Worm (Caenorhabditis elegans) whole organism, early embryonic: ENCODE data around the gene hpo-26.

ENCODE experiments used
- B0310.2 ChIP-seq: sonication (generic microtip); optimal IDR thresholded peaks from 2 replicates; lab custom pipeline; 2016; ENCODE audit warnings: mild to moderate bottlenecking, missing genetic modification characterization, missing compliant biosample characterization
- F13C5.2 ChIP-seq: sonication (generic microtip); optimal IDR thresholded peaks from 2 replicates; lab custom pipeline; 2017; ENCODE audit warnings: mild to moderate bottlenecking, missing genetic modification characterization, inconsistent platforms, missing compliant biosample characterization
- aly-1 ChIP-seq: sonication (generic microtip); optimal IDR thresholded peaks from 2 replicates; lab custom pipeline; 2016; ENCODE audit warnings: missing genetic modification characterization, missing compliant biosample characterization
- ama-1 ChIP-seq: fragments of 150-350 bp; optimal IDR thresholded peaks from 2 replicates; lab custom pipeline; 2014
- ceh-13 ChIP-seq: fragments of 200-800 bp; sonication (Bioruptor generic); optimal IDR thresholded peaks from 2 replicates; lab custom pipeline; 2018; ENCODE audit warnings: mild to moderate bottlenecking, missing genetic modification characterization, missing compliant biosample characterization
- ceh-36 ChIP-seq: sonication (generic microtip); optimal IDR thresholded peaks from 2 replicates; lab custom pipeline; 2016; ENCODE audit warnings: missing genetic modification characterization, inconsistent platforms, missing compliant biosample characterization
- ets-7 ChIP-seq: sonication (generic microtip); optimal IDR thresholded peaks from 2 replicates; lab custom pipeline; 2016; ENCODE audit warnings: missing genotype, missing genetic modification characterization, missing compliant biosample characterization
- flt-1 ChIP-seq: fragments of 200-800 bp; sonication (Bioruptor generic); IDR thresholded peaks from 2 replicates; pipeline ENCODE4 v1.3.6; 2022; ENCODE audit warnings: missing genetic modification characterization, missing compliant biosample characterization
- hmbx-1 ChIP-seq: sonication (generic microtip); optimal IDR thresholded peaks from 2 replicates; lab custom pipeline; 2016; ENCODE audit warnings: mild to moderate bottlenecking, missing genetic modification characterization, missing compliant biosample characterization
- hmg-4 ChIP-seq: fragments of 200-800 bp; sonication (Bioruptor generic); optimal IDR thresholded peaks from 2 replicates; lab custom pipeline; 2018; ENCODE audit warnings: mild to moderate bottlenecking, missing genetic modification characterization, missing compliant biosample characterization
- hnd-1 ChIP-seq: sonication (generic microtip); optimal IDR thresholded peaks from 2 replicates; lab custom pipeline; 2016; ENCODE audit warnings: missing genetic modification characterization, missing compliant biosample characterization
- pes-1 ChIP-seq: fragments of 200-800 bp; sonication (Bioruptor generic); IDR thresholded peaks from 2 replicates; pipeline ENCODE4 v1.3.6; 2022; ENCODE audit warnings: missing genetic modification reagents, missing genetic modification characterization, missing compliant biosample characterization
- scrt-1 ChIP-seq: fragments of 200-800 bp; sonication (Bioruptor generic); IDR thresholded peaks from 2 replicates; pipeline ENCODE4 v1.3.6; 2022; ENCODE audit warnings: missing genetic modification characterization, missing compliant biosample characterization
- sea-1 ChIP-seq: fragments of 200-800 bp; sonication (Bioruptor generic); conservative IDR thresholded peaks from 2 replicates; pipeline ENCODE4 v1.3.6; 2022; ENCODE audit warnings: missing genetic modification characterization, missing compliant biosample characterization
- tbx-11 ChIP-seq: fragments of 200-800 bp; sonication (Bioruptor generic); IDR thresholded peaks from 2 replicates; pipeline ENCODE4 v1.3.6; 2022; ENCODE audit warnings: missing genetic modification characterization, missing compliant biosample characterization
- tbx-37 ChIP-seq: fragments of 200-800 bp; sonication (Bioruptor generic); conservative IDR thresholded peaks from 2 replicates; pipeline ENCODE4 v1.3.6; 2022; ENCODE audit warnings: missing genetic modification reagents, missing genetic modification characterization, missing compliant biosample characterization
- tra-4 ChIP-seq: sonication (generic microtip); optimal IDR thresholded peaks from 2 replicates; lab custom pipeline; 2017; ENCODE audit warnings: missing genetic modification characterization, missing compliant biosample characterization

Gene hpo-26

DNA sequence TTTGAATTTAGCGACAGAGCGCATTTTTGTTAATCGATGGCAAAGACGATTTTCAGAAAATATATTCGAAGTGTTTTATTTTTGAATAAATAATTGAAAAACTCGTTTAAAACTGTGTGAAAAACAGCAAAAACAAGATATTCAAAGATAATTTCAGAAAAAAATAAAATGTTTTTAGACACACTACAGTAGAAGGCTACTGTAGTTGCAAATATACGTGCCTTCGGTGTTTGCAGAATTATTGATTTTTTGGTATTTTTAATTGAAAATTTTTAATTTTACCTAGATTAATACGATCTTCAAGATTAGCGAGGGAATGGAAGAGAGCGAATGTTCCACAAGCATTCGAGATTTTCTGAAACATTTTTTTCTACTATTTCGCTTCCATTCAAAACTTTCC is 22.2 kb downstream of the hpo-26 start:
- TF ChIP-seq sea-1: no peak
- no peak for TF ChIP-seq B0310.2
- no peak for TF ChIP-seq tra-4 (tag; lab: Kevin White, UChicago)
- no peak for TF ChIP-seq scrt-1 (GFP tag; lab: Robert Waterston, UW)
- no peak for TF ChIP-seq flt-1
- TF ChIP-seq ama-1 (lab: Kevin White, UChicago): no peak
- no peak for TF ChIP-seq aly-1 (tag; lab: Kevin White, UChicago)
- TF ChIP-seq ceh-13: no peak
- no peak for TF ChIP-seq ets-7
- no peak for TF ChIP-seq ceh-36 (tag; lab: Kevin White, UChicago)
- TF ChIP-seq hmbx-1 (tag; lab: Kevin White, UChicago): no peak
- TF ChIP-seq pes-1: no peak

DNA sequence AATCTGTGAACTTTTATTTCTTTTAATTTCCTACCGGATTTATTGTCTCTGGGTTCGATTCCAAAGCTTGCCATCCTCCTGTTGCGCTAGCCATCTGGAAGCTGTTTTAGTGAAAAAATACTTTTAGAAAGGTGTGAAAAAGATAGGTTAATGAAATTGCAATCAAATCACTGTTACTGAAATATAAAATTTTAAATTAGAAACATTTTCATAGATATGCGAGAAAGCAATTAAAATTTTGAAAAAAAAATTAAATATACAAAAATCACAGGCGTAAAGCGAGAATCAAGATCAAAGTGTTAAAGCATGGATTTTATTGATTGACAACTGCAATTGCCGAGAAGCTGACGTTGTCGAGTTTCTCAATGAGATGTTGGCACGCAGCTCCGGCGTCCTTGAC is 23.1 kb downstream of the hpo-26 start, which contains the start of gene ubh-2:
ubh-2 (minus strand) TSS at position 101 of the 400 bp plus-strand sequence.
- no peak for TF ChIP-seq ets-7
- no peak for TF ChIP-seq tbx-37 (GFP tag; lab: Robert Waterston, UW)
- no peak for TF ChIP-seq tra-4 (tag; lab: Kevin White, UChicago)
- no peak for TF ChIP-seq ceh-13

DNA sequence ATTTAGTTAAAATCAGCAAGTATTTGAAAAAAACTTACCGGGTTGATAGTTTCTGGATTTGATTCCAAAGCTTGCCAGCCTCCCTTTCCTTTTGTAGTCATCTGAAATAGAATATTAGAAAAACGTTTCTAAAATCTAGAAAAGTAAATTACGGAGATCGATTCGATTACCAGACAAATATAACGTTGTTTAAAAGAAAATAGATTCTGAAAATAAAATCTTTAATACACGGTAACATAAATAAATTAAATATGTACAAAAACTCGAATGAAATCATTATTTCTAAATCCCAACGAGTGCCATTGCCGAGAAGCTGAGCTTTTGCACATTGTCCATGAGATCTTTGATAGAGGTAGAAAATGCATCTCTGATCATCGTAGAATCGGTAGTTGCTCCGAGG is 24.2 kb downstream of the hpo-26 start, which contains the start of gene ubh-3:
ubh-3 (minus strand) TSS at position 101 of the 400 bp plus-strand sequence.
- TF ChIP-seq F13C5.2 (tag; lab: Kevin White, UChicago): no peak
- no peak for TF ChIP-seq ceh-36 (tag; lab: Kevin White, UChicago)
- no peak for TF ChIP-seq flt-1

DNA sequence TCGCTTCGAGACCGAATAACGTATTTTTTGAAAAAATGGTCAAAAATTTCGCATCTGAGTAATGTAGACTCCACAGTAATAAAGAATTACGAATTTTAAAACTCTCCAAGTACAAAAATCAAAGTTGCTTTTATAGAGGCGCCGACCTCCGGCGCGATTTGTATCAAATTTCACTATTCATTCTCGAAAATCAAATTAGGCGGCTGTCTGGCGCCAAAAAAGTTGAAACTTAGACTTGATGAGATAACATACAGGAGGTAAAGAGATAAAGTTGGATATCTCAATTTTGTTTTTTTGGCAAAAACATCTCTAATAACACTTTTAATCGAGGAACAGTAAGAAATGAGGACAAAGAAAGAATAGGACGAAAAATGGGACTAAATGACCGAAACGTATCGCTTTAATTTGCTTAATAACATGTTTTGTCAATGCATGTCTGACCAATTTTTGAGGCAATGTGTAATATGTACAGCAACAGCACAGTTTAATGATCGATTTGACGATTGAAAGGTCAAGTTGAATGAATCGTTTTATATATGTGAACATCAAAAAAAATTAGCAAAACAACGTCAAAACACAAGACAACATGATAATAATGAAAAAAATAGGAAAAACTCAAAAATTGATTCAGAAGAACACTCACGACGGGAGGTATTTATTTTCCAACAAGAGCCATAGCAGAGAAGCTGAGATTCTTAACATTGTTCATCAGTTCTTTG is 26.5 kb downstream of the hpo-26 start:
- TF ChIP-seq B0310.2 (no peak), hmbx-1 (tag; lab: Kevin White, UChicago) (no peak)

DNA sequence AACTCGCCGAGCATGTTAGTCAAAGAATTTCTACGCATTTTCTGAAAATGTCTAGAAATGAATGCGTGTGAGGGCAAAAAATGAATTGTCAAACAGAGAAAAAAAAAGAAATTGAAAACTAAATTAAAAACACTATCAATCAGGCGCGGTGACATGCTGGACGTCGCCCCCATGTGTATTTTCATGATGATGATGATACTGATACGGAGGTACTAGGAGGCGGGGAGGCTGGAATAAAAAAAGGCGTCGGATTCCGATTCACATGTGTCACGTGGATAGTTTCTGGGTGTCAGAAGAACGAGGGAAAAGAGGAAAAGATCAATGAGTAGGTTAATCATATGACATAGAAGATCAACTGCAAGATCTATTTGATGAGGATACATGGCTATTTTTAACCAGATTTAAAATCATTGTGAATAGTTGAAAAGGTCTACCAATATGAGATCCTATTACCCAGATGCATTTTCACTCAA is 27.5 kb downstream of the hpo-26 start, which contains the start of gene W01A11.7:
W01A11.7 (minus strand) TSS at position 51 of the 473 bp plus-strand sequence.
- TF ChIP-seq pes-1 (no peak), ets-7 (no peak), scrt-1 (GFP tag; lab: Robert Waterston, UW) (no peak), hmbx-1 (tag; lab: Kevin White, UChicago) (no peak), ceh-36 (tag; lab: Kevin White, UChicago) (no peak), F13C5.2 (tag; lab: Kevin White, UChicago) (no peak), ceh-13 (no peak), tbx-37 (GFP tag; lab: Robert Waterston, UW) (no peak)

DNA sequence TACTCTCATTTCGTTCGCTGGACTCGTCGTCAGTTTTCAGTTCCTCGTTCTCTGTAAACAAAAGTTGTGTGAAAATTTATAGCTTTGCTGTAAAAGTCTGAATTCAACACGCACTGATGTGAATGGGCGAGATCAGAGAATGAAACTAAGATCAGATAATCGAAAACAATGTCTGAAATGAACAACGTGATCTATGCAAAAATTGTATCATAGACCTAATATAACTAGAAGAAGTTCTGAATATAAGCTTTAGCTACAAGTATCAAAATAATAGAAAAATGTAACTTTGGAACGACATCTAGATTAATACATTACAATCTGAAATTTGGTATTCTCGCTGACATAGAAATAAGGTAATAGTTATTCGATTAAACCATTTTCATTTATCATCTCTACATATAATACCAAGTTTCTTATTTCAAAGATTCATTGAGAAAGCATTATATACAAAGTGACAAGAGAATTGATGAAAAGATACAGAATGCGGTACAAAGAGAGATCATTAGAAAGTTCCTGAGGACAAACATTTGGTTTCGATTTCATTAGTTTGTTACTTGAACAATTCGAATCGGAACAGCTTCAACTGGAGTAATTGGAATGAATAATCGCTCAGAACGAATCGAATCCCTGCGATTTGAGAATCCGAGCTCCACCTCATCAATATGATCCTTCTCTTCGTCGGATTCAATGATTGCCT is 28.6 kb downstream of the hpo-26 start, which contains the start of gene moc-2:
moc-2 (minus strand) TSS at position 51 of the 697 bp plus-strand sequence.
- TF ChIP-seq tra-4 (tag; lab: Kevin White, UChicago) (no peak), hmbx-1 (tag; lab: Kevin White, UChicago) (no peak), sea-1 (no peak), pes-1 (no peak), ets-7 (no peak), aly-1 (tag; lab: Kevin White, UChicago) (no peak), B0310.2 (no peak), hnd-1 (tag; lab: Kevin White, UChicago) (no peak), scrt-1 (GFP tag; lab: Robert Waterston, UW) (no peak), ceh-36 (tag; lab: Kevin White, UChicago) (no peak), ceh-13 (no peak), tbx-11 (GFP tag; lab: Robert Waterston, UW) (no peak), ama-1 (lab: Kevin White, UChicago) (no peak), hmg-4 (GFP tag; lab: Kevin White, UChicago) (no peak), flt-1 (no peak), tbx-37 (GFP tag; lab: Robert Waterston, UW) (no peak)

DNA sequence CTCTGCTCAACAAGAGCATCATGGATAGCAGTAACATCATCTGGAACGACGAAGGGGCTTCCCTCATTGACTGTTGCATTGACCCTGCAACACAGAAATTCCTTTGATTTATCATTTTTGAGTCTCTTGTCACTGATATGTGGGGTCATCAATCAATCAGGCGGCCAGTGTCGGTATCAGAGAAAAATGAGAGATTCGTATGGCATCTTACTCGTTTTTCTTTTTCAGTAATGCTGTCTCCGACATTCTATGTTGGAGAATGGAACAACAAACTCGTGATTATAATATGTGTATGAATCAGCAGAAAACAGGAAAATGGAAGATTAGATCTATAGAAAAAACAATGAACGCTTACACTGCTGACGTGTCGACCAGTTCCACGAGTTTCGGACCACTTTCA is 29.7 kb downstream of the hpo-26 start:
- TF ChIP-seq hmg-4 (GFP tag; lab: Kevin White, UChicago) (no peak), tra-4 (tag; lab: Kevin White, UChicago) (no peak), tbx-11 (GFP tag; lab: Robert Waterston, UW) (no peak), hmbx-1 (tag; lab: Kevin White, UChicago) (no peak), flt-1 (no peak), F13C5.2 (tag; lab: Kevin White, UChicago) (no peak), ceh-36 (tag; lab: Kevin White, UChicago) (no peak), scrt-1 (GFP tag; lab: Robert Waterston, UW) (no peak), ets-7 (no peak), ceh-13 (no peak), tbx-37 (GFP tag; lab: Robert Waterston, UW) (no peak), aly-1 (tag; lab: Kevin White, UChicago) (no peak), ama-1 (lab: Kevin White, UChicago) (no peak), sea-1 (no peak)

DNA sequence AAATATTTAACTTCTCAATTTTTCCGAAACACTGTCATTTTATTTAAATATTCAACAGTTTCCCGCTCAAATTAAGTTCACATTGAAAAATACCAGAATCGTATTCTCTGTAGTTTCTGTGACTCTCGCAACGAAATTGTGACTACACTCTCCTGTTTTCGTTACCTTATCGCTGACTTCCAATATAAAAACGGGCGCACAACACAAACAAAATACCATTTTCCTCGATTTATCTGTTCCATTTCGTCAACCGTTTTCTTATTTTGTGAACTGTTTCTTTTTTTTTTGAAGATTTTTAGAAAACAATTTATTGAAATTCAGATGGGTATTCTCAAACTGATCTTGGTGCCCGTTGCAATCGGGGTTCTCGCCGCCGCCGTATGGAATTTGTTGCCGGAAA is 34.0 kb downstream of the hpo-26 start, which contains the start of gene W01A11.1:
W01A11.1 (plus strand) TSS at position 322 of the 400 bp plus-strand sequence.
- TF ChIP-seq ceh-13: no peak
- TF ChIP-seq tbx-37 (GFP tag; lab: Robert Waterston, UW): no peak
- no peak for TF ChIP-seq ets-7
- TF ChIP-seq ama-1 (lab: Kevin White, UChicago): no peak
- TF ChIP-seq B0310.2: no peak
- TF ChIP-seq scrt-1 (GFP tag; lab: Robert Waterston, UW): no peak
- TF ChIP-seq F13C5.2 (tag; lab: Kevin White, UChicago): no peak
- TF ChIP-seq aly-1 (tag; lab: Kevin White, UChicago): no peak
- no peak for TF ChIP-seq tra-4 (tag; lab: Kevin White, UChicago)
- no peak for TF ChIP-seq flt-1
- TF ChIP-seq hmbx-1 (tag; lab: Kevin White, UChicago): no peak
- no peak for TF ChIP-seq sea-1
- TF ChIP-seq hnd-1 (tag; lab: Kevin White, UChicago): no peak
- TF ChIP-seq ceh-36 (tag; lab: Kevin White, UChicago): no peak
- TF ChIP-seq pes-1: no peak
- TF ChIP-seq hmg-4 (GFP tag; lab: Kevin White, UChicago): no peak
- no peak for TF ChIP-seq tbx-11 (GFP tag; lab: Robert Waterston, UW)
